Fruit fly (Drosophila melanogaster): Measurements from ENCODE around the gene SNF4Agamma.

The SNF4Agamma gene

dm6 chr3R:21101453-21102214, 38.9 kb upstream of the SNF4Agamma start, which contains the start of the genes CG7044 and Tbc1d22 (continued):
- TF ChIP-seq CG4730 (GFP tag; IDR thresholded peaks at IDR 0.05) (no peak), klu (GFP tag; IDR thresholded peaks at IDR 0.05) (no peak), Atf-2 (GFP tag; optimal IDR thresholded peaks at IDR 0.05) (no peak), CG11398 (GFP tag; optimal IDR thresholded peaks at IDR 0.05) (no peak), zfh2 (GFP tag; optimal IDR thresholded peaks at IDR 0.05) (peak; percentile 70), CG1602 (GFP tag; optimal IDR thresholded peaks at IDR 0.05) (peak; percentile 58), danr (GFP tag; IDR thresholded peaks at IDR 0.05) (no peak), eyg (GFP tag; optimal IDR thresholded peaks at IDR 0.05) (no peak), CG7786 (GFP tag; optimal IDR thresholded peaks at IDR 0.05) (no peak), Doc3 (GFP tag; IDR thresholded peaks at IDR 0.05; ENCODE audit: partially characterized antibody) (no peak), HLH3B (GFP tag; IDR thresholded peaks at IDR 0.05) (no peak; the same call in 1 of the 2 replicates), gem (tag; optimal IDR thresholded peaks at IDR 0.05) (peak; percentile 66), ash1 (GFP tag; optimal IDR thresholded peaks at IDR 0.05) (no peak), E2f1 (GFP tag; IDR thresholded peaks at IDR 0.05) (peak; percentile 30; the same call in 1 of the 2 replicates), Hr51 (GFP tag; optimal IDR thresholded peaks at IDR 0.05) (peak in 1 of 2 experiments; percentile 16), fd96Cb (tag; optimal IDR thresholded peaks at IDR 0.05) (no peak), gce (GFP tag; IDR thresholded peaks at IDR 0.05) (no peak), al (GFP tag; IDR thresholded peaks at IDR 0.05) (no peak), crp (GFP tag; optimal IDR thresholded peaks at IDR 0.05) (peak in 1 of 2 experiments; percentile 19), prd (optimal IDR thresholded peaks at IDR 0.05) (no peak), prd (GFP tag; IDR thresholded peaks at IDR 0.05) (peak; percentile 57; the same call in 2 of the 3 replicates), caup (GFP tag; optimal IDR thresholded peaks at IDR 0.05; ENCODE audit: severe bottlenecking) (no peak), CG6791 (GFP tag; IDR thresholded peaks at IDR 0.05; ENCODE audit: partially characterized antibody) (0 out of 3 replicates have a peak, but pooled peaks have one; percentile 10), dmrt11E (tag; optimal IDR thresholded peaks at IDR 0.05) (peak; percentile 62), CG3407 (GFP tag; optimal IDR thresholded peaks at IDR 0.05) (no peak), gcm2 (GFP tag; optimal IDR thresholded peaks at IDR 0.05) (no peak), CG17328 (GFP tag; IDR thresholded peaks at IDR 0.05) (no peak), tgo (GFP tag; IDR thresholded peaks at IDR 0.05) (peak; percentile 28; the same call in 2 of the 3 replicates), CG11085 (GFP tag; IDR thresholded peaks at IDR 0.05) (no peak), vvl (GFP tag; IDR thresholded peaks at IDR 0.05) (no peak; the same call in 1 of the 2 replicates), Hsf (GFP tag; optimal IDR thresholded peaks at IDR 0.05) (peak; percentile 51), CG17829 (tag; optimal IDR thresholded peaks at IDR 0.05) (peak; percentile 42), Sox100B (GFP tag; optimal IDR thresholded peaks at IDR 0.05) (no peak), CkIIα-i1 (GFP tag; IDR thresholded peaks at IDR 0.05) (no peak), Ssrp (tag; optimal IDR thresholded peaks at IDR 0.05) (peak; percentile 54), ssp (GFP tag; IDR thresholded peaks at IDR 0.05) (0 out of 2 replicates have a peak, but pooled peaks have one; percentile 16), fd3F (GFP tag; optimal IDR thresholded peaks at IDR 0.05) (peak; percentile 6), CG31365 (tag; optimal IDR thresholded peaks at IDR 0.05) (no peak), CG2202 (tag; optimal IDR thresholded peaks at IDR 0.05) (no peak), Lim3 (GFP tag; IDR thresholded peaks at IDR 0.05) (no peak), Oaz (GFP tag; IDR thresholded peaks at IDR 0.05) (no peak), CG2889 (GFP tag; IDR thresholded peaks at IDR 0.05) (no peak), PHDP (tag; optimal IDR thresholded peaks at IDR 0.05) (peak; percentile 26), grau (tag; optimal IDR thresholded peaks at IDR 0.05) (peak; percentile 59), Gug (GFP tag; IDR thresholded peaks at IDR 0.05) (peak; percentile 61), Max (GFP tag; optimal IDR thresholded peaks at IDR 0.05) (peak; percentile 27), zf30C (GFP tag; optimal IDR thresholded peaks at IDR 0.05) (no peak), hbn (GFP tag; IDR thresholded peaks at IDR 0.05; ENCODE audit: partially characterized antibody) (0 out of 2 replicates have a peak, but pooled peaks have one; percentile 13), CG34376 (GFP tag; optimal IDR thresholded peaks at IDR 0.05) (no peak)
